Worm (Caenorhabditis elegans) whole organism, L3 larva: ENCODE results near the gene lips-9.
A peak's percentile ranks its signal among the peaks of the same experiment; 100 is the strongest.

Source experiments
- R02D3.7 ChIP-seq: fragments of 150-350 bp; optimal IDR thresholded peaks from 2 replicates; lab custom pipeline; 2014; ENCODE audit warnings: missing biosample characterization, missing genetic modification characterization
- ZK546.5 ChIP-seq: sonication (generic microtip); optimal IDR thresholded peaks from 2 replicates; lab custom pipeline; 2017; ENCODE audit warnings: missing biosample characterization, missing genetic modification characterization
- aly-2 ChIP-seq: fragments of 150-350 bp; optimal IDR thresholded peaks from 2 replicates; lab custom pipeline; 2014; ENCODE audit warnings: missing biosample characterization, missing genetic modification characterization
- ama-1 ChIP-seq: fragments of 150-350 bp; optimal IDR thresholded peaks from 2 replicates; lab custom pipeline; 2018
- ceh-16 ChIP-seq: sonication (generic microtip); optimal IDR thresholded peaks from 2 replicates; lab custom pipeline; 2017; ENCODE audit warnings: missing biosample characterization, missing genetic modification characterization
- ceh-28 ChIP-seq: fragments of 150-350 bp; optimal IDR thresholded peaks from 2 replicates; lab custom pipeline; 2014; ENCODE audit warnings: missing biosample characterization, missing genetic modification reagents, missing genetic modification characterization
- ceh-9 ChIP-seq: sonication (generic microtip); optimal IDR thresholded peaks from 2 replicates; lab custom pipeline; 2018; ENCODE audit warnings: missing biosample characterization, missing genetic modification characterization
- daf-12 ChIP-seq: fragments of 150-350 bp; optimal IDR thresholded peaks from 2 replicates; lab custom pipeline; 2014; ENCODE audit warnings: missing biosample characterization, missing genetic modification reagents, missing genetic modification characterization
- egl-27 ChIP-seq: sonication (generic microtip); optimal IDR thresholded peaks from 4 replicates; lab custom pipeline; 2017; ENCODE audit warnings: missing biosample characterization, missing genetic modification reagents, missing genetic modification characterization
- egl-5 ChIP-seq: fragments of 150-350 bp; optimal IDR thresholded peaks from 2 replicates; lab custom pipeline; 2017; ENCODE audit warnings: missing biosample characterization, missing genetic modification reagents, missing genetic modification characterization, inconsistent platforms
- elt-1 ChIP-seq: fragments of 150-350 bp; optimal IDR thresholded peaks from 2 replicates; lab custom pipeline; 2014; ENCODE audit warnings: missing biosample characterization, missing genetic modification characterization
- elt-2 ChIP-seq: sonication (generic microtip); optimal IDR thresholded peaks from 2 replicates; lab custom pipeline; 2016; ENCODE audit warnings: missing genetic modification reagents, mild to moderate bottlenecking, missing genetic modification characterization, missing compliant biosample characterization
- elt-3 ChIP-seq, 3 experiments: fragments of 150-350 bp in 1 of 3; sonication (generic microtip) in 2 of 3; optimal IDR thresholded peaks; 2 replicates in 2 of 3; 4 replicates in 1 of 3; lab custom pipeline; 2014 to 2017; ENCODE audit warnings: missing biosample characterization in 3 of 3, missing genetic modification characterization in 3 of 3
- eor-1 ChIP-seq, 2 experiments: fragments of 150-350 bp; optimal IDR thresholded peaks; 2 replicates each; lab custom pipeline; 2014 to 2018; ENCODE audit warnings: missing biosample characterization in 2 of 2, missing genetic modification characterization in 2 of 2
- fkh-10 ChIP-seq: sonication (generic microtip); optimal IDR thresholded peaks from 2 replicates; lab custom pipeline; 2017; ENCODE audit warnings: missing biosample characterization, missing genetic modification reagents, missing genetic modification characterization
- fkh-2 ChIP-seq: fragments of 150-350 bp; optimal IDR thresholded peaks from 2 replicates; lab custom pipeline; 2014; ENCODE audit warnings: missing biosample characterization, missing genetic modification reagents, missing genetic modification characterization
- fos-1 ChIP-seq: fragments of 150-350 bp; optimal IDR thresholded peaks from 2 replicates; lab custom pipeline; 2014; ENCODE audit warnings: missing biosample characterization, missing genetic modification characterization
- hmg-11 ChIP-seq: sonication (generic microtip); optimal IDR thresholded peaks from 2 replicates; lab custom pipeline; 2016; ENCODE audit warnings: missing genetic modification characterization, missing compliant biosample characterization
- lin-15B ChIP-seq: fragments of 150-350 bp; optimal IDR thresholded peaks from 2 replicates; lab custom pipeline; 2014; ENCODE audit warnings: missing biosample characterization, missing genetic modification characterization
- lsy-12 ChIP-seq: sonication (generic microtip); optimal IDR thresholded peaks from 2 replicates; lab custom pipeline; 2016; ENCODE audit warnings: mild to moderate bottlenecking, missing genetic modification characterization, missing compliant biosample characterization
- mdl-1 ChIP-seq: fragments of 150-350 bp; optimal IDR thresholded peaks from 2 replicates; lab custom pipeline; 2014; ENCODE audit warnings: missing biosample characterization, missing genetic modification characterization
- mml-1 ChIP-seq: fragments of 150-350 bp; sonication (generic microtip); optimal IDR thresholded peaks from 3 replicates; lab custom pipeline; 2014; ENCODE audit warnings: missing biosample characterization, missing genetic modification characterization
- nfya-1 ChIP-seq: sonication (generic microtip); optimal IDR thresholded peaks from 2 replicates; lab custom pipeline; 2017; ENCODE audit warnings: missing genetic modification characterization, mild to moderate bottlenecking, missing compliant biosample characterization, antibody characterized with exemption, moderate library complexity; ENCODE audit not compliant: insufficient read depth
- nhr-11 ChIP-seq: fragments of 150-350 bp; optimal IDR thresholded peaks from 2 replicates; lab custom pipeline; 2014; ENCODE audit warnings: missing biosample characterization, missing genetic modification characterization
- nhr-23 ChIP-seq: fragments of 150-350 bp; optimal IDR thresholded peaks from 2 replicates; lab custom pipeline; 2014; ENCODE audit warnings: missing biosample characterization, missing genetic modification reagents, missing genetic modification characterization
- nhr-237 ChIP-seq: fragments of 150-350 bp; optimal IDR thresholded peaks from 2 replicates; lab custom pipeline; 2014; ENCODE audit warnings: missing biosample characterization, missing genetic modification characterization
- nhr-25 ChIP-seq: sonication (generic microtip); optimal IDR thresholded peaks from 2 replicates; lab custom pipeline; 2017; ENCODE audit warnings: missing biosample characterization, missing genetic modification characterization
- nhr-43 ChIP-seq: sonication (generic microtip); optimal IDR thresholded peaks from 2 replicates; lab custom pipeline; 2016; ENCODE audit warnings: mild to moderate bottlenecking, missing genetic modification characterization, missing compliant biosample characterization; ENCODE audit not compliant: poor library complexity, severe bottlenecking
- nhr-67 ChIP-seq: fragments of 150-350 bp; optimal IDR thresholded peaks from 2 replicates; lab custom pipeline; 2014; ENCODE audit warnings: missing biosample characterization, missing genetic modification characterization
- nhr-76 ChIP-seq: fragments of 150-350 bp; sonication (generic microtip); optimal IDR thresholded peaks from 5 replicates; lab custom pipeline; 2014; ENCODE audit warnings: missing biosample characterization, missing genetic modification characterization
- nhr-77 ChIP-seq: fragments of 150-350 bp; optimal IDR thresholded peaks from 2 replicates; lab custom pipeline; 2014; ENCODE audit warnings: missing biosample characterization, missing genetic modification characterization
- pha-4 ChIP-seq: fragments of 150-350 bp; optimal IDR thresholded peaks from 2 replicates; lab custom pipeline; 2014; ENCODE audit warnings: missing biosample characterization, missing genetic modification reagents, missing genetic modification characterization
- pqm-1 ChIP-seq: fragments of 150-350 bp; optimal IDR thresholded peaks from 2 replicates; lab custom pipeline; 2017; ENCODE audit warnings: missing biosample characterization, missing genetic modification characterization, inconsistent platforms
- skn-1 ChIP-seq: fragments of 150-350 bp; optimal IDR thresholded peaks from 2 replicates; lab custom pipeline; 2014; ENCODE audit warnings: missing biosample characterization, missing genetic modification characterization
- snpc-4 ChIP-seq: fragments of 150-350 bp; optimal IDR thresholded peaks from 2 replicates; lab custom pipeline; 2014; ENCODE audit warnings: missing biosample characterization, missing genetic modification characterization
- tbx-2 ChIP-seq: sonication (generic microtip); optimal IDR thresholded peaks from 2 replicates; lab custom pipeline; 2016; ENCODE audit warnings: mild to moderate bottlenecking, missing genetic modification characterization, missing compliant biosample characterization
- unc-39 ChIP-seq: sonication (generic microtip); optimal IDR thresholded peaks from 4 replicates; lab custom pipeline; 2017; ENCODE audit warnings: missing biosample characterization, missing genetic modification characterization
- unc-62 ChIP-seq: fragments of 150-350 bp; sonication (generic microtip); optimal IDR thresholded peaks from 4 replicates; lab custom pipeline; 2014; ENCODE audit warnings: missing biosample characterization, missing genetic modification reagents, missing genetic modification characterization
- zag-1 ChIP-seq: fragments of 150-350 bp; optimal IDR thresholded peaks from 2 replicates; lab custom pipeline; 2014; ENCODE audit warnings: missing biosample characterization, missing genetic modification characterization
- ztf-11 ChIP-seq: fragments of 150-350 bp; optimal IDR thresholded peaks from 2 replicates; lab custom pipeline; 2014; ENCODE audit warnings: missing biosample characterization, missing genetic modification characterization
- ztf-4 ChIP-seq: fragments of 150-350 bp; optimal IDR thresholded peaks from 2 replicates; lab custom pipeline; 2014; ENCODE audit warnings: missing biosample characterization, missing genetic modification characterization

lips-9 gene

ce11 chrII:12925551-12925950 is 9.6 kb downstream of the lips-9 start, which contains the start of gene F58G1.8:
Gene F58G1.8, minus strand, starts transcription at chrII:12925651.
- no peak for TF ChIP-seq fos-1 (tag; lab: Kevin White, UChicago)
- no peak for TF ChIP-seq egl-27 (tag; lab: Kevin White, UChicago)
- no peak for TF ChIP-seq elt-1
- no peak for TF ChIP-seq nfya-1 (tag; lab: Kevin White, UChicago)
- no peak for TF ChIP-seq eor-1 (tag; optimal IDR thresholded peaks at IDR 0.05; lab: Kevin White, UChicago)
- TF ChIP-seq ceh-28 (tag; lab: Kevin White, UChicago), result no peak
- no peak for TF ChIP-seq nhr-43 (tag; lab: Kevin White, UChicago)
- TF ChIP-seq ceh-16 (tag; lab: Kevin White, UChicago), result no peak

ce11 chrII:12923225-12923624 is 11.9 kb downstream of the lips-9 start:
- TF ChIP-seq egl-5 (tag; lab: Kevin White, UChicago) (no peak), skn-1 (no peak), snpc-4 (tag; lab: Kevin White, UChicago) (no peak), ztf-4 (tag; lab: Kevin White, UChicago) (no peak), R02D3.7 (tag; lab: Kevin White, UChicago) (no peak), ceh-9 (tag; lab: Kevin White, UChicago) (no peak)

- TF ChIP-seq elt-3 (tag; optimal IDR thresholded peaks at IDR 0.05; lab: Kevin White, UChicago) (no peak), nhr-237 (tag; lab: Kevin White, UChicago) (no peak), ceh-9 (tag; lab: Kevin White, UChicago) (no peak), ama-1 (lab: Kevin White, UChicago) (no peak), hmg-11 (tag; lab: Kevin White, UChicago) (no peak), egl-27 (tag; lab: Kevin White, UChicago) (no peak), pha-4 (tag; lab: Kevin White, UChicago) (no peak), R02D3.7 (tag; lab: Kevin White, UChicago) (no peak), nhr-67 (no peak), mdl-1 (no peak), elt-2 (no peak), nfya-1 (tag; lab: Kevin White, UChicago) (no peak), aly-2 (tag; lab: Kevin White, UChicago) (no peak), ZK546.5 (no peak), fos-1 (tag; lab: Kevin White, UChicago) (no peak), nhr-23 (tag; lab: Kevin White, UChicago) (no peak), unc-39 (tag; lab: Kevin White, UChicago) (no peak)
Observed at ce11 chrII:12921478-12921877, 13.7 kb downstream of the lips-9 start.

- peak; percentile 61 for TF ChIP-seq lin-15B
- TF ChIP-seq R02D3.7 (tag; lab: Kevin White, UChicago), result peak; percentile 88
- no peak for TF ChIP-seq nhr-77 (tag; lab: Kevin White, UChicago)
Observed at ce11 chrII:12918960-12919553, 16.1 kb downstream of the lips-9 start, which contains the start of the genes F58G1.2 and wago-4. Gene F58G1.2, minus strand, starts transcription at chrII:12919010. Gene wago-4, plus strand, starts transcription at chrII:12919551.

ce11 chrII:12914514-12915075 is 20.6 kb downstream of the lips-9 start, which contains the start of gene F35C5.12:
Gene F35C5.12, minus strand, starts transcription at chrII:12914564.
- TF ChIP-seq nhr-11 (tag; lab: Kevin White, UChicago), result no peak
- TF ChIP-seq fkh-2, result no peak
- TF ChIP-seq mml-1 (tag; lab: Kevin White, UChicago), result no peak
- TF ChIP-seq daf-12 (tag; lab: Kevin White, UChicago), result no peak
- TF ChIP-seq ztf-11 (tag; lab: Kevin White, UChicago), result no peak
- no peak for TF ChIP-seq nhr-76 (tag; lab: Kevin White, UChicago)
- no peak for TF ChIP-seq ceh-28 (tag; lab: Kevin White, UChicago)
- peak; percentile 66 for TF ChIP-seq skn-1
- TF ChIP-seq lsy-12 (tag; lab: Kevin White, UChicago), result peak; percentile 23
- no peak for TF ChIP-seq R02D3.7 (tag; lab: Kevin White, UChicago)
- peak; percentile 6 for TF ChIP-seq lin-15B
- TF ChIP-seq pqm-1 (tag; lab: Kevin White, UChicago), result no peak
- no peak for TF ChIP-seq unc-39 (tag; lab: Kevin White, UChicago)
- no peak for TF ChIP-seq ceh-9 (tag; lab: Kevin White, UChicago)
- TF ChIP-seq egl-27 (tag; lab: Kevin White, UChicago), result no peak
- no peak for TF ChIP-seq eor-1 (tag; optimal IDR thresholded peaks at IDR 0.05; lab: Kevin White, UChicago)
- TF ChIP-seq fkh-10, result no peak
- TF ChIP-seq nhr-77 (tag; lab: Kevin White, UChicago), result no peak
- no peak for TF ChIP-seq nhr-25 (tag; lab: Kevin White, UChicago)
- TF ChIP-seq zag-1 (tag; lab: Kevin White, UChicago), result no peak
- TF ChIP-seq unc-62 (GFP tag; lab: Kevin White, UChicago), result no peak
- peak; percentile 8 for TF ChIP-seq elt-2
- no peak for TF ChIP-seq tbx-2
- peak; percentile 48 for TF ChIP-seq pha-4 (tag; lab: Kevin White, UChicago)
- TF ChIP-seq aly-2 (tag; lab: Kevin White, UChicago), result no peak
- no peak for TF ChIP-seq nhr-237 (tag; lab: Kevin White, UChicago)
- no peak for TF ChIP-seq elt-1
- no peak for TF ChIP-seq nhr-67
- no peak for TF ChIP-seq hmg-11 (tag; lab: Kevin White, UChicago)
- TF ChIP-seq fos-1 (tag; lab: Kevin White, UChicago), result no peak
- TF ChIP-seq snpc-4 (tag; lab: Kevin White, UChicago), result no peak
- no peak for TF ChIP-seq egl-5 (tag; lab: Kevin White, UChicago)
